Worm (Caenorhabditis elegans) whole organism, mixed stage, embryonic: ENCODE data around the gene gtf-2H2C.
A peak's percentile ranks its signal among the peaks of the same experiment; 100 is the strongest.

Experiments
- M03D4.4 ChIP-seq: sonication (generic microtip); optimal IDR thresholded peaks from 2 replicates; lab custom pipeline; 2017; ENCODE audit warnings: mild to moderate bottlenecking, missing genetic modification characterization, missing compliant biosample characterization
- bed-3 ChIP-seq: fragments of 200-800 bp; sonication (Bioruptor generic); optimal IDR thresholded peaks from 3 replicates; lab custom pipeline; 2018; ENCODE audit warnings: mild to moderate bottlenecking, missing genetic modification characterization, moderate library complexity, missing compliant biosample characterization
- blmp-1 ChIP-seq: fragments of 150-350 bp; optimal IDR thresholded peaks from 2 replicates; lab custom pipeline; 2014; ENCODE audit warnings: missing biosample characterization, missing genetic modification characterization
- ceh-39 ChIP-seq: fragments of 150-350 bp; optimal IDR thresholded peaks from 2 replicates; lab custom pipeline; 2014; ENCODE audit warnings: missing biosample characterization, missing genetic modification characterization
- ceh-43 ChIP-seq: fragments of 200-800 bp; sonication (Bioruptor generic); optimal IDR thresholded peaks from 2 replicates; lab custom pipeline; 2018; ENCODE audit warnings: mild to moderate bottlenecking, missing genetic modification characterization, moderate library complexity, missing compliant biosample characterization
- ceh-83 ChIP-seq: fragments of 200-800 bp; sonication (Bioruptor generic); optimal IDR thresholded peaks from 2 replicates; lab custom pipeline; 2018; ENCODE audit warnings: mild to moderate bottlenecking, missing genetic modification characterization, missing compliant biosample characterization
- ces-1 ChIP-seq: fragments of 150-350 bp; optimal IDR thresholded peaks from 2 replicates; lab custom pipeline; 2014; ENCODE audit warnings: missing biosample characterization, missing genetic modification reagents, missing genetic modification characterization
- cnd-1 ChIP-seq: fragments of 200-800 bp; sonication (Bioruptor generic); optimal IDR thresholded peaks from 2 replicates; lab custom pipeline; 2018; ENCODE audit warnings: mild to moderate bottlenecking, missing genetic modification characterization, missing compliant biosample characterization
- drap-1 ChIP-seq: fragments of 200-800 bp; sonication (Bioruptor generic); optimal IDR thresholded peaks from 3 replicates; lab custom pipeline; 2018; ENCODE audit warnings: mild to moderate bottlenecking, missing genetic modification characterization, missing compliant biosample characterization
- elt-1 ChIP-seq: sonication (generic microtip); optimal IDR thresholded peaks from 2 replicates; lab custom pipeline; 2017; ENCODE audit warnings: missing genetic modification characterization, mild to moderate bottlenecking, missing compliant biosample characterization, antibody characterized with exemption, moderate library complexity, borderline replicate concordance; ENCODE audit not compliant: insufficient read depth
- elt-3 ChIP-seq: fragments of 150-350 bp; optimal IDR thresholded peaks from 2 replicates; lab custom pipeline; 2014; ENCODE audit warnings: missing biosample characterization, missing genetic modification characterization
- flh-1 ChIP-seq: fragments of 200-800 bp; sonication (Bioruptor generic); optimal IDR thresholded peaks from 2 replicates; lab custom pipeline; 2018; ENCODE audit warnings: mild to moderate bottlenecking, missing genetic modification characterization, moderate library complexity, missing compliant biosample characterization
- ham-2 ChIP-seq: fragments of 200-800 bp; sonication (Bioruptor generic); optimal IDR thresholded peaks from 2 replicates; lab custom pipeline; 2018; ENCODE audit warnings: mild to moderate bottlenecking, missing genetic modification characterization, missing compliant biosample characterization
- hlh-1 ChIP-seq: fragments of 150-350 bp; optimal IDR thresholded peaks from 2 replicates; lab custom pipeline; 2014; ENCODE audit warnings: missing biosample characterization, missing genetic modification reagents, missing genetic modification characterization
- lin-13 ChIP-seq: fragments of 150-350 bp; optimal IDR thresholded peaks from 2 replicates; lab custom pipeline; 2014; ENCODE audit warnings: missing biosample characterization, missing genetic modification characterization
- lin-32 ChIP-seq: fragments of 200-800 bp; sonication (Bioruptor generic); optimal IDR thresholded peaks from 2 replicates; lab custom pipeline; 2018; ENCODE audit warnings: mild to moderate bottlenecking, missing genetic modification characterization, missing compliant biosample characterization
- lsy-2 ChIP-seq: fragments of 150-350 bp; optimal IDR thresholded peaks from 2 replicates; lab custom pipeline; 2014; ENCODE audit warnings: missing biosample characterization, missing genetic modification characterization
- mab-5 ChIP-seq: fragments of 150-350 bp; optimal IDR thresholded peaks from 2 replicates; lab custom pipeline; 2014; ENCODE audit warnings: missing biosample characterization, missing genetic modification characterization
- mep-1 ChIP-seq: fragments of 150-350 bp; optimal IDR thresholded peaks from 2 replicates; lab custom pipeline; 2017; ENCODE audit warnings: missing biosample characterization, missing genetic modification reagents, missing genetic modification characterization, inconsistent platforms
- mls-2 ChIP-seq: sonication (generic microtip); optimal IDR thresholded peaks from 2 replicates; lab custom pipeline; 2016; ENCODE audit warnings: mild to moderate bottlenecking, missing genetic modification characterization, moderate library complexity, missing compliant biosample characterization
- nhr-2 ChIP-seq: fragments of 150-350 bp; optimal IDR thresholded peaks from 2 replicates; lab custom pipeline; 2014; ENCODE audit warnings: missing biosample characterization, missing genetic modification characterization
- nhr-237 ChIP-seq: fragments of 150-350 bp; optimal IDR thresholded peaks from 2 replicates; lab custom pipeline; 2014; ENCODE audit warnings: missing biosample characterization, missing genetic modification characterization
- nhr-28 ChIP-seq: fragments of 150-350 bp; optimal IDR thresholded peaks from 2 replicates; lab custom pipeline; 2014; ENCODE audit warnings: missing biosample characterization, missing genetic modification characterization
- nhr-76 ChIP-seq: sonication (generic microtip); optimal IDR thresholded peaks from 2 replicates; lab custom pipeline; 2017; ENCODE audit warnings: missing biosample characterization, missing genetic modification characterization
- pha-4 ChIP-seq: fragments of 150-350 bp; optimal IDR thresholded peaks from 2 replicates; lab custom pipeline; 2018; ENCODE audit warnings: missing biosample characterization, missing genetic modification reagents, missing genetic modification characterization
- sem-2 ChIP-seq: fragments of 200-800 bp; sonication (Bioruptor generic); optimal IDR thresholded peaks from 2 replicates; lab custom pipeline; 2018; ENCODE audit warnings: mild to moderate bottlenecking, missing genetic modification characterization, missing compliant biosample characterization
- snpc-4 ChIP-seq: fragments of 150-350 bp; optimal IDR thresholded peaks from 2 replicates; lab custom pipeline; 2014; ENCODE audit warnings: missing biosample characterization, missing genetic modification characterization
- sptf-1 ChIP-seq: sonication (generic microtip); optimal IDR thresholded peaks from 2 replicates; lab custom pipeline; 2017; ENCODE audit warnings: mild to moderate bottlenecking, missing genetic modification characterization, moderate library complexity, missing compliant biosample characterization
- tbx-8 ChIP-seq: fragments of 200-800 bp; sonication (Bioruptor generic); optimal IDR thresholded peaks from 2 replicates; lab custom pipeline; 2018; ENCODE audit warnings: mild to moderate bottlenecking, missing genetic modification characterization, moderate library complexity, missing compliant biosample characterization
- unc-120 ChIP-seq: sonication (generic microtip); optimal IDR thresholded peaks from 2 replicates; lab custom pipeline; 2017; ENCODE audit warnings: missing genetic modification characterization, missing compliant biosample characterization; ENCODE audit not compliant: poor library complexity, severe bottlenecking
- unc-39 ChIP-seq: fragments of 150-350 bp; optimal IDR thresholded peaks from 2 replicates; lab custom pipeline; 2014; ENCODE audit warnings: missing biosample characterization, missing genetic modification characterization
- unc-62 ChIP-seq: fragments of 150-350 bp; optimal IDR thresholded peaks from 2 replicates; lab custom pipeline; 2014; ENCODE audit warnings: missing biosample characterization, missing genetic modification reagents, missing genetic modification characterization
- zip-8 ChIP-seq: fragments of 150-350 bp; optimal IDR thresholded peaks from 2 replicates; lab custom pipeline; 2014; ENCODE audit warnings: missing biosample characterization, missing genetic modification characterization
- ztf-11 ChIP-seq: fragments of 150-350 bp; optimal IDR thresholded peaks from 2 replicates; lab custom pipeline; 2014; ENCODE audit warnings: missing biosample characterization, missing genetic modification characterization

gtf-2H2C gene

DNA sequence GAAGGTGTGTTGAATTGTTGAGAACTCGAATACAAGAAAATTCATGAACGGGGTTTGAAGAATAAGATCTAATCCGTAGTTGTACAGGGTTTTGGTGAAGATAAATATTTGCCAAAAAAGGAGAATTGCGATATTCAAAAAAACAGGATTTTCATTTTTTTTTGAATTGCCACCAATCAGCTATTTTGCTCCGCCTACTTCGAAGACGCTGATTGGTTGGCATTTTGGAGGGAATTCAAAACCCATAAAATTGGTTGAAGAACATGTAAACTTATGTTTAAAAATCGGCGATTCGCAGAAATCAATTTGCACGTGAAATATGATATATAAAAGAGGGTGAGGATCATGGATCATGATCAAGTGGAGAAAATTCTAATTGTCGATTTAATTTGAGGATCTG is 14.5 kb downstream of the gtf-2H2C start:
- TF ChIP-seq mls-2 (tag; lab: Kevin White, UChicago) (no peak), nhr-28 (tag; lab: Kevin White, UChicago) (no peak), tbx-8 (GFP tag; lab: Kevin White, UChicago) (no peak), ceh-43 (GFP tag; lab: Kevin White, UChicago) (no peak), ceh-83 (no peak), nhr-76 (tag; lab: Kevin White, UChicago) (no peak), blmp-1 (tag; lab: Kevin White, UChicago) (no peak), flh-1 (GFP tag; lab: Kevin White, UChicago) (no peak), M03D4.4 (no peak), unc-39 (no peak), drap-1 (no peak), elt-3 (tag; lab: Kevin White, UChicago) (no peak), zip-8 (tag; lab: Kevin White, UChicago) (no peak), unc-120 (tag; lab: Kevin White, UChicago) (no peak), elt-1 (tag; lab: Kevin White, UChicago) (no peak), lsy-2 (tag; lab: Kevin White, UChicago) (no peak)
- TF ChIP-seq, all 35 proteins: peak for 0

DNA sequence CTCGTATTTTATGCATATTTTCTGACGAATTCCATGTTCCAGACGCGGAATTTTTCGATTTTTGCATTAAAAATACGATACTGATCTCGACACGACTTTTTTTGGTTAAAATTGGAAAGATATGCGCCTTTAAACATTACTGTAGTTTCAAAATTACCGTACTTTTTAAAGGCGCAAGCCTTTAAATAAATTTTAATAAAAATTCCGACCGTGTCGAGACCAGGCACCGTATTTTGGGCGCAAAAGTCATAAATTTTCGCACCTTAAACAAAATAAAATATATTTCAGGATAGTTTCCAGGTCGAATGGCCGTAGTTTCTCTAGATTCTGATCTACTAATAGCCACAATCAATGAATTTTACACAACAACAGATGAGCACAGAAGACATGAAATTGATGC is 21.3 kb downstream of the gtf-2H2C start, which contains the start of gene T16G12.6:
TSS of gene T16G12.6 (plus strand) at position 301 of the 400 bp plus-strand sequence.
- TF ChIP-seq lin-13 (tag; lab: Kevin White, UChicago) = no peak
- TF ChIP-seq mep-1 (tag; lab: Kevin White, UChicago) = no peak
- no peak for TF ChIP-seq nhr-76 (tag; lab: Kevin White, UChicago)
- TF ChIP-seq lin-32 (GFP tag; lab: Kevin White, UChicago) = no peak
- TF ChIP-seq ham-2 (GFP tag; lab: Kevin White, UChicago) = no peak
- TF ChIP-seq sptf-1 (tag; lab: Kevin White, UChicago) = no peak
- TF ChIP-seq flh-1 (GFP tag; lab: Kevin White, UChicago) = no peak
- no peak for TF ChIP-seq unc-62 (GFP tag; lab: Kevin White, UChicago)
- no peak for TF ChIP-seq nhr-28 (tag; lab: Kevin White, UChicago)
- no peak for TF ChIP-seq sem-2 (GFP tag; lab: Kevin White, UChicago)
- no peak for TF ChIP-seq bed-3 (GFP tag; lab: Kevin White, UChicago)
- no peak for TF ChIP-seq blmp-1 (tag; lab: Kevin White, UChicago)
- TF ChIP-seq zip-8 (tag; lab: Kevin White, UChicago) = no peak
- TF ChIP-seq mls-2 (tag; lab: Kevin White, UChicago) = no peak
- no peak for TF ChIP-seq ceh-83

DNA sequence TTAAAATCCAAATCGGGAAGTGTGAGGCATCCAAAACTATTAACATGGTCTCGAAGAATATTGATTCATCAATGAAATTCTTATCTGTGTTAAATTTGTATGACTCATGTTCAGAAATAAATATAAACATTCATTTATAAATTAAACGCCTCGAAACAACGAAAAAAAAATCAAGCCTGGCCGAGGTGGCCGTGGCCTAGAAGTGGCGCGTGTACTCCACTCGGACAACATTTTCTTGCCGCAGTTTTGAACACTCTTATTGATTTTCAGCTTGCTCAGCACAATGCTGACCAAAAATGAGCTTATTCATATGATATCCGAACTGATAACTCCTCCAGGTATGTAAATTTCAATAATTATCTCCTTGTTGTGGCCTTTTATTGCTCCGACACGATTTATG is 26.4 kb downstream of the gtf-2H2C start, which contains the start of gene ekl-6:
TSS of gene ekl-6 (plus strand) at position 265 of the 400 bp plus-strand sequence.
- TF ChIP-seq ceh-83 (no peak), sptf-1 (tag; lab: Kevin White, UChicago) (peak; percentile 5), ztf-11 (tag; lab: Kevin White, UChicago) (no peak), cnd-1 (tag; lab: Kevin White, UChicago) (peak; percentile 4)

DNA sequence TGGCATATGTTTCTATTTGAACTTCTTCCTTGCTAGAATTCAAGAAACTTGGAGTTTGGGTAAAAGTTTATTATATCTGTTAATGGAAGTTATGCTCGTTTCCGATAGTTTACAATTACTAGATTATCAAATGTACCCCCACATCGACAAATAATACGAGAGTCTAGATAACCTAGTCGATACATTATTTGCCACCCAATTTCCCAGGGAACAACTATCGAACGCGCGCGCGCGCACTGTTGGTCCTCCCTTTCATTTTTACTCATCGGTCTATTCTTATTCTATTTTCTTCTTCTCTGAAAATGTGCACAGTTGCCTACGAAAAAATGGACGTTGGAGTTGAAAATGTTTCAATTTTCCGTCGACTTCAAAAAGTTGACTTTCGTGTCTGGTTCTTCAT is 30.0 kb downstream of the gtf-2H2C start, which contains the start of gene T16G12.13:
TSS of gene T16G12.13 (plus strand) at position 293 of the 400 bp plus-strand sequence.
- TF ChIP-seq nhr-28 (tag; lab: Kevin White, UChicago) (no peak), nhr-237 (no peak), elt-3 (tag; lab: Kevin White, UChicago) (no peak), mab-5 (tag; lab: Kevin White, UChicago) (no peak), cnd-1 (tag; lab: Kevin White, UChicago) (no peak), mls-2 (tag; lab: Kevin White, UChicago) (no peak), ces-1 (GFP tag; lab: Kevin White, UChicago) (no peak), hlh-1 (no peak), pha-4 (tag; lab: Kevin White, UChicago) (no peak), nhr-2 (tag; lab: Kevin White, UChicago) (no peak), drap-1 (no peak), lin-13 (tag; lab: Kevin White, UChicago) (no peak), ceh-39 (no peak), lsy-2 (tag; lab: Kevin White, UChicago) (no peak), ceh-83 (no peak), ham-2 (GFP tag; lab: Kevin White, UChicago) (no peak), unc-62 (GFP tag; lab: Kevin White, UChicago) (no peak), zip-8 (tag; lab: Kevin White, UChicago) (no peak), snpc-4 (no peak), unc-120 (tag; lab: Kevin White, UChicago) (no peak)
